Fruit fly (Drosophila melanogaster) whole organism, embryonic: Measurements from ENCODE around the gene nAChRalpha3.

Source experiments
- Abd-B ChIP-seq: fragments of 200-800 bp; sonication (Bioruptor generic); optimal IDR thresholded peaks from 2 replicates; lab custom pipeline; 2018; ENCODE audit warnings: missing biosample characterization, mild to moderate bottlenecking, missing genetic modification characterization, moderate library complexity
- Adf1 ChIP-seq: fragments of 200-800 bp; sonication (Bioruptor generic); IDR thresholded peaks from 2 replicates; pipeline ENCODE4 v1.3.6; 2022; ENCODE audit warnings: missing biosample characterization, missing genetic modification characterization
- CG10209 ChIP-seq: fragments of 200-800 bp; sonication (Bioruptor generic); optimal IDR thresholded peaks from 3 replicates; lab custom pipeline; 2017; ENCODE audit warnings: missing biosample characterization, mild to moderate bottlenecking, missing genetic modification characterization, missing genetic modification reagents
- CG11093 ChIP-seq: fragments of 200-800 bp; sonication (Bioruptor generic); IDR thresholded peaks from 3 replicates; pipeline ENCODE4 v1.3.6; 2022; ENCODE audit warnings: missing biosample characterization, missing genetic modification characterization
- CG11398 ChIP-seq: fragments of 200-800 bp; sonication (Bioruptor generic); optimal IDR thresholded peaks from 2 replicates; lab custom pipeline; 2016; ENCODE audit warnings: missing biosample characterization, missing genetic modification characterization
- CG12236 ChIP-seq: fragments of 200-800 bp; sonication (Bioruptor generic); optimal IDR thresholded peaks from 2 replicates; lab custom pipeline; 2016; ENCODE audit warnings: missing biosample characterization, missing genetic modification characterization
- CG12769 ChIP-seq: fragments of 200-800 bp; sonication (Bioruptor generic); optimal IDR thresholded peaks from 2 replicates; lab custom pipeline; 2019; ENCODE audit warnings: missing biosample characterization, mild to moderate bottlenecking, missing genetic modification characterization, moderate library complexity
- CG12942 ChIP-seq: fragments of 200-800 bp; sonication (Bioruptor generic); optimal IDR thresholded peaks from 3 replicates; lab custom pipeline; 2016; ENCODE audit warnings: missing biosample characterization, missing genetic modification characterization
- CG14050 ChIP-seq: fragments of 200-800 bp; sonication (Bioruptor generic); IDR thresholded peaks from 3 replicates; pipeline ENCODE4 v1.3.6; 2022; ENCODE audit warnings: missing biosample characterization, missing genetic modification characterization
- CG15011 ChIP-seq: fragments of 200-800 bp; sonication (Bioruptor generic); optimal IDR thresholded peaks from 3 replicates; lab custom pipeline; 2018; ENCODE audit warnings: missing biosample characterization, mild to moderate bottlenecking, missing genetic modification characterization
- CG16863 ChIP-seq: fragments of 200-800 bp; sonication (Bioruptor generic); optimal IDR thresholded peaks from 3 replicates; lab custom pipeline; 2016; ENCODE audit warnings: missing biosample characterization, missing genetic modification characterization
- CG1832 ChIP-seq: fragments of 200-800 bp; sonication (Bioruptor generic); optimal IDR thresholded peaks from 2 replicates; lab custom pipeline; 2017; ENCODE audit warnings: missing biosample characterization, mild to moderate bottlenecking, missing genetic modification characterization, inconsistent platforms
- CG2202 ChIP-seq: fragments of 200-800 bp; sonication (Bioruptor generic); optimal IDR thresholded peaks from 2 replicates; lab custom pipeline; 2018; ENCODE audit warnings: missing biosample characterization, mild to moderate bottlenecking, missing genetic modification characterization
- CG3065 ChIP-seq: fragments of 200-800 bp; sonication (Bioruptor generic); optimal IDR thresholded peaks from 2 replicates; lab custom pipeline; 2016; ENCODE audit warnings: missing biosample characterization, missing genetic modification characterization
- CG31365 ChIP-seq: fragments of 200-800 bp; sonication (Bioruptor generic); optimal IDR thresholded peaks from 2 replicates; lab custom pipeline; 2018; ENCODE audit warnings: missing biosample characterization, mild to moderate bottlenecking, missing genetic modification characterization
- CG31388 ChIP-seq: fragments of 200-800 bp; sonication (Bioruptor generic); optimal IDR thresholded peaks from 2 replicates; lab custom pipeline; 2016; ENCODE audit warnings: missing biosample characterization, missing genetic modification characterization
- CG34376 ChIP-seq: fragments of 200-800 bp; sonication (Bioruptor generic); optimal IDR thresholded peaks from 2 replicates; lab custom pipeline; 2018; ENCODE audit warnings: missing biosample characterization, mild to moderate bottlenecking, missing genetic modification characterization
- CG34422 ChIP-seq: fragments of 200-800 bp; sonication (Bioruptor generic); IDR thresholded peaks from 3 replicates; pipeline ENCODE4 v1.3.6; 2022; ENCODE audit warnings: missing biosample characterization, missing genetic modification characterization
- CG4424 ChIP-seq: fragments of 200-800 bp; sonication (Bioruptor generic); optimal IDR thresholded peaks from 3 replicates; lab custom pipeline; 2016; ENCODE audit warnings: missing biosample characterization, missing genetic modification characterization
- CG7372 ChIP-seq: fragments of 200-800 bp; sonication (Bioruptor generic); IDR thresholded peaks from 2 replicates; pipeline ENCODE4 v1.3.6; 2022; ENCODE audit warnings: missing biosample characterization, missing genetic modification characterization
- CG7839 ChIP-seq: fragments of 200-800 bp; sonication (Bioruptor generic); optimal IDR thresholded peaks from 3 replicates; lab custom pipeline; 2018; ENCODE audit warnings: missing biosample characterization, mild to moderate bottlenecking, missing genetic modification characterization, moderate library complexity
- CG7928 ChIP-seq: fragments of 200-800 bp; sonication (Bioruptor generic); optimal IDR thresholded peaks from 2 replicates; lab custom pipeline; 2017; ENCODE audit warnings: missing biosample characterization, mild to moderate bottlenecking, missing genetic modification characterization
- Eip74EF ChIP-seq, 2 experiments: fragments of 200-800 bp in 1 of 2; fragments of >200 bp in 1 of 2; sonication (Bioruptor generic) in 1 of 2; optimal IDR thresholded peaks; 2 replicates each; lab custom pipeline; 2017 to 2019; ENCODE audit warnings: missing biosample characterization in 2 of 2, missing genetic modification characterization in 2 of 2, mild to moderate bottlenecking in 1 of 2, moderate library complexity in 1 of 2
- GATAe ChIP-seq: fragments of 200-800 bp; sonication (Bioruptor generic); conservative IDR thresholded peaks from 2 replicates; pipeline ENCODE4 v1.3.6; 2022; ENCODE audit warnings: missing biosample characterization, missing genetic modification characterization
- HLH54F ChIP-seq: fragments of 200-800 bp; sonication (Bioruptor generic); optimal IDR thresholded peaks from 3 replicates; lab custom pipeline; 2016; ENCODE audit warnings: missing biosample characterization, missing genetic modification characterization
- HmgZ ChIP-seq: fragments of 200-800 bp; sonication (Bioruptor generic); optimal IDR thresholded peaks from 2 replicates; lab custom pipeline; 2018; ENCODE audit warnings: missing biosample characterization, mild to moderate bottlenecking, missing genetic modification characterization
- Lhr ChIP-seq: fragments of 200-800 bp; sonication (Bioruptor generic); optimal IDR thresholded peaks from 3 replicates; lab custom pipeline; 2017; ENCODE audit warnings: mild to moderate bottlenecking, missing biosample characterization, missing genetic modification reagents, missing genetic modification characterization
- NK7.1 ChIP-seq: fragments of 200-800 bp; sonication (Bioruptor generic); optimal IDR thresholded peaks from 3 replicates; lab custom pipeline; 2016; ENCODE audit warnings: missing biosample characterization, missing genetic modification characterization
- PHDP ChIP-seq: fragments of 200-800 bp; sonication (Bioruptor generic); optimal IDR thresholded peaks from 3 replicates; lab custom pipeline; 2018; ENCODE audit warnings: missing biosample characterization, mild to moderate bottlenecking, missing genetic modification characterization, moderate library complexity
- Spps ChIP-seq: fragments of 200-800 bp; sonication (Bioruptor generic); optimal IDR thresholded peaks from 2 replicates; lab custom pipeline; 2018; ENCODE audit warnings: missing biosample characterization, mild to moderate bottlenecking, missing genetic modification characterization
- Sry-δ ChIP-seq: fragments of 200-800 bp; sonication (Bioruptor generic); optimal IDR thresholded peaks from 2 replicates; lab custom pipeline; 2016; ENCODE audit warnings: missing biosample characterization, missing genetic modification characterization
- bcd ChIP-seq: fragments of 200-800 bp; sonication (Bioruptor generic); optimal IDR thresholded peaks from 2 replicates; lab custom pipeline; 2017; ENCODE audit warnings: missing biosample characterization, mild to moderate bottlenecking, missing genetic modification characterization
- btn ChIP-seq: fragments of 200-800 bp; sonication (Bioruptor generic); optimal IDR thresholded peaks from 2 replicates; lab custom pipeline; 2016; ENCODE audit warnings: missing biosample characterization, missing genetic modification characterization
- cad ChIP-seq: fragments of >200 bp; optimal IDR thresholded peaks from 2 replicates; lab custom pipeline; 2017; ENCODE audit warnings: missing biosample characterization, missing genetic modification characterization
- chif ChIP-seq, 2 experiments: fragments of 200-800 bp; sonication (Bioruptor generic); optimal IDR thresholded peaks; 3 replicates each; lab custom pipeline; 2016; ENCODE audit warnings: missing biosample characterization in 2 of 2, missing genetic modification characterization in 2 of 2
- chn ChIP-seq: fragments of 200-800 bp; sonication (Bioruptor generic); optimal IDR thresholded peaks from 2 replicates; lab custom pipeline; 2016; ENCODE audit warnings: missing biosample characterization, missing genetic modification characterization
- dmrt11E ChIP-seq: fragments of 200-800 bp; sonication (Bioruptor generic); optimal IDR thresholded peaks from 3 replicates; lab custom pipeline; 2018; ENCODE audit warnings: missing biosample characterization, mild to moderate bottlenecking, missing genetic modification characterization, moderate library complexity
- en ChIP-seq: fragments of 200-800 bp; sonication (Bioruptor generic); optimal IDR thresholded peaks from 2 replicates; lab custom pipeline; 2016; ENCODE audit warnings: missing biosample characterization, missing genetic modification characterization
- exex ChIP-seq: fragments of 200-800 bp; sonication (Bioruptor generic); optimal IDR thresholded peaks from 4 replicates; lab custom pipeline; 2018; ENCODE audit warnings: missing biosample characterization, mild to moderate bottlenecking, missing genetic modification characterization, moderate library complexity
- gsb ChIP-seq: fragments of 200-800 bp; sonication (Bioruptor generic); IDR thresholded peaks from 2 replicates; pipeline ENCODE4 v1.3.6; 2022; ENCODE audit warnings: missing biosample characterization, missing genetic modification characterization
- hkb ChIP-seq, 2 experiments: fragments of 200-800 bp in 1 of 2; fragments of >200 bp in 1 of 2; sonication (Bioruptor generic) in 1 of 2; IDR thresholded peaks in 1 of 2; optimal IDR thresholded peaks in 1 of 2; 2 replicates each; pipeline versions ENCODE4 v1.3.6 to Lab custom; 2017 to 2022; ENCODE audit warnings: missing biosample characterization in 1 of 2, missing genetic modification characterization in 1 of 2
- kah ChIP-seq: fragments of 200-800 bp; sonication (Bioruptor generic); optimal IDR thresholded peaks from 2 replicates; lab custom pipeline; 2018; ENCODE audit warnings: missing biosample characterization, mild to moderate bottlenecking, missing genetic modification characterization
- lbe ChIP-seq: fragments of 200-800 bp; sonication (Bioruptor generic); optimal IDR thresholded peaks from 2 replicates; lab custom pipeline; 2016; ENCODE audit warnings: missing biosample characterization, mild to moderate bottlenecking, missing genetic modification characterization
- lola ChIP-seq, 3 experiments: fragments of >200 bp in 2 of 3; fragments of 200-800 bp in 1 of 3; sonication (Bioruptor generic) in 1 of 3; optimal IDR thresholded peaks; 2 replicates each; lab custom pipeline; 2017 to 2019; ENCODE audit warnings: missing biosample characterization in 3 of 3, missing genetic modification characterization in 3 of 3, mild to moderate bottlenecking in 1 of 3, moderate library complexity in 1 of 3
- sens ChIP-seq: fragments of 200-800 bp; sonication (Bioruptor generic); peaks from one replicate; lab custom pipeline; 2016; ENCODE audit warnings: missing biosample characterization, missing genetic modification characterization
- slou ChIP-seq: fragments of 200-800 bp; sonication (Bioruptor generic); optimal IDR thresholded peaks from 3 replicates; lab custom pipeline; 2016; ENCODE audit warnings: missing biosample characterization, missing genetic modification characterization
- tap ChIP-seq: fragments of 200-800 bp; optimal IDR thresholded peaks from 3 replicates; lab custom pipeline; 2019; ENCODE audit warnings: missing biosample characterization, mild to moderate bottlenecking, missing genetic modification characterization, moderate library complexity
- toy ChIP-seq: fragments of 200-800 bp; sonication (Bioruptor generic); IDR thresholded peaks from 2 replicates; pipeline ENCODE4 v1.3.6; 2022; ENCODE audit warnings: missing biosample characterization, missing genetic modification characterization

The nAChRalpha3 gene

dm6 chrX:8229918-8230699 is 136.9 kb downstream of the nAChRalpha3 start (continued):
- TF ChIP-seq btn (GFP tag; lab: Kevin White, UChicago) (peak; percentile 61), Lhr (GFP tag; lab: Kevin White, UChicago) (peak; percentile 44), Eip74EF (GFP tag; optimal IDR thresholded peaks at IDR 0.05; lab: Kevin White, UChicago) (no peak), CG12769 (peak; percentile 25), CG7928 (GFP tag; lab: Kevin White, UChicago) (peak; percentile 31), CG15011 (GFP tag; lab: Kevin White, UChicago) (peak; percentile 47), CG31365 (tag; lab: Kevin White, UChicago) (peak; percentile 59), CG7839 (tag; lab: Kevin White, UChicago) (peak; percentile 17), kah (GFP tag; lab: Kevin White, UChicago) (peak; percentile 29), HLH54F (GFP tag; lab: Kevin White, UChicago) (no peak), CG34422 (GFP tag; lab: Robert Waterston, UW) (no peak), CG7372 (GFP tag; lab: Robert Waterston, UW) (no peak), CG14050 (GFP tag; lab: Robert Waterston, UW) (0 out of 3 replicates have a peak, but pooled peaks have one; percentile 11), chn (GFP tag; lab: Kevin White, UChicago) (no peak), CG12236 (peak; percentile 46), CG1832 (GFP tag; lab: Kevin White, UChicago) (peak; percentile 71), HmgZ (tag; lab: Kevin White, UChicago) (peak; percentile 33), CG11398 (peak; percentile 75), Adf1 (GFP tag; lab: Robert Waterston, UW) (peak; percentile 98), CG12942 (GFP tag; lab: Kevin White, UChicago) (peak; percentile 33), lola (GFP tag; optimal IDR thresholded peaks at IDR 0.05; lab: Kevin White, UChicago) (peak in 1 of 3 experiments; percentile 45), exex (tag; lab: Kevin White, UChicago) (peak; percentile 92), toy (no peak), Spps (tag; lab: Kevin White, UChicago) (peak; percentile 39), gsb (GFP tag; lab: Robert Waterston, UW) (no peak), en (peak; percentile 29), cad (GFP tag; lab: Kevin White, UChicago) (no peak), Sry-δ (GFP tag; lab: Kevin White, UChicago) (peak; percentile 11), tap (peak; percentile 44), CG4424 (GFP tag; lab: Kevin White, UChicago) (peak; percentile 22), GATAe (0 out of 2 replicates have a peak, but pooled peaks have one; percentile 19), dmrt11E (tag; lab: Kevin White, UChicago) (peak; percentile 51), CG10209 (GFP tag; lab: Kevin White, UChicago) (peak; percentile 66), hkb (optimal IDR thresholded peaks at IDR 0.05; lab: Kevin White, UChicago) (no peak), hkb (GFP tag; IDR thresholded peaks at IDR 0.05; lab: Robert Waterston, UW) (0 out of 2 replicates have a peak, but pooled peaks have one; percentile 22), CG16863 (GFP tag; lab: Kevin White, UChicago) (peak; percentile 55), sens (peak; percentile 93), chif (GFP tag; optimal IDR thresholded peaks at IDR 0.05; lab: Kevin White, UChicago) (peak; percentile 29 to 57), bcd (peak; percentile 56), CG2202 (tag; lab: Kevin White, UChicago) (peak; percentile 78), NK7.1 (GFP tag; lab: Kevin White, UChicago) (peak; percentile 27), CG31388 (GFP tag; lab: Kevin White, UChicago) (no peak), CG3065 (GFP tag; lab: Kevin White, UChicago) (peak; percentile 1), Abd-B (GFP tag; lab: Kevin White, UChicago) (no peak), CG34376 (peak; percentile 59), CG11093 (GFP tag; lab: Robert Waterston, UW) (no peak), lbe (GFP tag; lab: Kevin White, UChicago) (peak; percentile 10), PHDP (tag; lab: Kevin White, UChicago) (peak; percentile 55), slou (no peak)
